Fruit fly (Drosophila melanogaster) whole organism, embryonic: ENCODE data around the gene Jhbp16.

ENCODE experiments used
- Adf1 ChIP-seq: fragments of 200-800 bp; sonication (Bioruptor generic); IDR thresholded peaks from 2 replicates; pipeline ENCODE4 v1.3.6; 2022; ENCODE audit warnings: missing biosample characterization, missing genetic modification characterization
- CG12104 ChIP-seq: fragments of 200-800 bp; sonication (Bioruptor generic); optimal IDR thresholded peaks from 3 replicates; lab custom pipeline; 2016; ENCODE audit warnings: missing biosample characterization, missing genetic modification characterization
- CG14014 ChIP-seq: fragments of 200-800 bp; sonication (Bioruptor generic); IDR thresholded peaks from 2 replicates; pipeline ENCODE4 v1.3.6; 2022; ENCODE audit warnings: missing biosample characterization, missing genetic modification characterization
- CG14710 ChIP-seq: fragments of 200-800 bp; sonication (Bioruptor generic); optimal IDR thresholded peaks from 3 replicates; lab custom pipeline; 2019; ENCODE audit warnings: missing biosample characterization, mild to moderate bottlenecking, missing genetic modification characterization, moderate library complexity
- CG16863 ChIP-seq: fragments of 200-800 bp; sonication (Bioruptor generic); optimal IDR thresholded peaks from 3 replicates; lab custom pipeline; 2016; ENCODE audit warnings: missing biosample characterization, missing genetic modification characterization
- CG17385 ChIP-seq: fragments of 200-800 bp; sonication (Bioruptor generic); optimal IDR thresholded peaks from 3 replicates; lab custom pipeline; 2018; ENCODE audit warnings: missing biosample characterization, mild to moderate bottlenecking, missing genetic modification characterization
- CG1792 ChIP-seq: fragments of 200-800 bp; sonication (Bioruptor generic); optimal IDR thresholded peaks from 2 replicates; lab custom pipeline; 2016; ENCODE audit warnings: missing biosample characterization, missing genetic modification characterization
- CG1832 ChIP-seq: fragments of 200-800 bp; sonication (Bioruptor generic); optimal IDR thresholded peaks from 2 replicates; lab custom pipeline; 2017; ENCODE audit warnings: missing biosample characterization, mild to moderate bottlenecking, missing genetic modification characterization, inconsistent platforms
- CG2199 ChIP-seq: fragments of 200-800 bp; sonication (Bioruptor generic); IDR thresholded peaks from 3 replicates; pipeline ENCODE4 v1.3.6; 2022; ENCODE audit warnings: missing biosample characterization, missing genetic modification characterization
- CG2202 ChIP-seq: fragments of 200-800 bp; sonication (Bioruptor generic); optimal IDR thresholded peaks from 2 replicates; lab custom pipeline; 2018; ENCODE audit warnings: missing biosample characterization, mild to moderate bottlenecking, missing genetic modification characterization
- CG2712 ChIP-seq: fragments of 200-800 bp; optimal IDR thresholded peaks from 3 replicates; lab custom pipeline; 2019; ENCODE audit warnings: missing biosample characterization, mild to moderate bottlenecking, missing genetic modification characterization, moderate library complexity
- CG32767 ChIP-seq: fragments of 200-800 bp; sonication (Bioruptor generic); IDR thresholded peaks from 2 replicates; pipeline ENCODE4 v1.3.6; 2022; ENCODE audit warnings: missing biosample characterization, missing genetic modification characterization
- CG3281 ChIP-seq: fragments of 200-800 bp; sonication (Bioruptor generic); optimal IDR thresholded peaks from 3 replicates; lab custom pipeline; 2017; ENCODE audit warnings: missing biosample characterization, mild to moderate bottlenecking, missing genetic modification characterization
- CG34224 ChIP-seq: fragments of 200-800 bp; sonication (Bioruptor generic); IDR thresholded peaks from 3 replicates; pipeline ENCODE4 v1.3.6; 2022; ENCODE audit warnings: missing biosample characterization, missing genetic modification characterization; ENCODE audit not compliant: partially characterized antibody
- CG3847 ChIP-seq: fragments of 200-800 bp; sonication (Bioruptor generic); IDR thresholded peaks from 2 replicates; pipeline ENCODE4 v1.3.6; 2022; ENCODE audit warnings: missing biosample characterization, missing genetic modification characterization
- CG4360 ChIP-seq: fragments of 200-800 bp; sonication (Bioruptor generic); IDR thresholded peaks from 2 replicates; pipeline ENCODE4 v1.3.6; 2022; ENCODE audit warnings: missing biosample characterization, missing genetic modification characterization
- CG4617 ChIP-seq: fragments of 200-800 bp; sonication (Bioruptor generic); optimal IDR thresholded peaks from 3 replicates; lab custom pipeline; 2016; ENCODE audit warnings: missing biosample characterization, missing genetic modification characterization, borderline replicate concordance
- CG5245 ChIP-seq: fragments of 200-800 bp; sonication (Bioruptor generic); optimal IDR thresholded peaks from 3 replicates; lab custom pipeline; 2016; ENCODE audit warnings: missing biosample characterization, missing genetic modification characterization
- CG8281 ChIP-seq: fragments of 200-800 bp; sonication (Bioruptor generic); optimal IDR thresholded peaks from 2 replicates; lab custom pipeline; 2018; ENCODE audit warnings: missing biosample characterization, mild to moderate bottlenecking, missing genetic modification characterization, moderate library complexity
- CG8765 ChIP-seq: fragments of 200-800 bp; sonication (Bioruptor generic); IDR thresholded peaks from 2 replicates; pipeline ENCODE4 v1.3.6; 2022; ENCODE audit warnings: missing biosample characterization, missing genetic modification characterization
- CG9876 ChIP-seq: fragments of 200-800 bp; sonication (Bioruptor generic); optimal IDR thresholded peaks from 2 replicates; lab custom pipeline; 2016; ENCODE audit warnings: missing biosample characterization, missing genetic modification characterization
- CTCF ChIP-seq: fragments of 200-800 bp; sonication (Bioruptor generic); optimal IDR thresholded peaks from 2 replicates; lab custom pipeline; 2017; ENCODE audit warnings: missing biosample characterization, mild to moderate bottlenecking, missing genetic modification characterization, moderate library complexity
- CrebB ChIP-seq: fragments of 200-800 bp; sonication (Bioruptor generic); optimal IDR thresholded peaks from 3 replicates; lab custom pipeline; 2018; ENCODE audit warnings: missing biosample characterization, mild to moderate bottlenecking, missing genetic modification characterization
- Hand ChIP-seq: fragments of 200-800 bp; sonication (Bioruptor generic); optimal IDR thresholded peaks from 2 replicates; lab custom pipeline; 2017; ENCODE audit warnings: mild to moderate bottlenecking, missing biosample characterization, missing genetic modification reagents, missing genetic modification characterization
- NC2α ChIP-seq: fragments of 200-800 bp; sonication (Bioruptor generic); optimal IDR thresholded peaks from 2 replicates; lab custom pipeline; 2016; ENCODE audit warnings: missing biosample characterization, missing genetic modification characterization
- NK7.1 ChIP-seq: fragments of 200-800 bp; sonication (Bioruptor generic); optimal IDR thresholded peaks from 3 replicates; lab custom pipeline; 2016; ENCODE audit warnings: missing biosample characterization, missing genetic modification characterization
- Rfx ChIP-seq: fragments of 200-800 bp; sonication (Bioruptor generic); IDR thresholded peaks from 2 replicates; pipeline ENCODE4 v1.3.6; 2022; ENCODE audit warnings: missing biosample characterization, missing genetic modification characterization
- Sin3A ChIP-seq: fragments of >200 bp; optimal IDR thresholded peaks from 2 replicates; lab custom pipeline; 2018
- Trl ChIP-seq, 3 experiments: fragments of >200 bp in 2 of 3; fragments of 200-800 bp in 1 of 3; sonication (Bioruptor generic) in 1 of 3; optimal IDR thresholded peaks; 2 replicates in 1 of 3; 3 replicates in 2 of 3; lab custom pipeline; 2016 to 2017; ENCODE audit warnings: missing biosample characterization in 1 of 3, missing genetic modification characterization in 1 of 3
- amos ChIP-seq: fragments of 200-800 bp; sonication (Bioruptor generic); IDR thresholded peaks from 2 replicates; pipeline ENCODE4 v1.3.6; 2022; ENCODE audit warnings: missing biosample characterization, missing genetic modification characterization; ENCODE audit not compliant: partially characterized antibody
- aop ChIP-seq: fragments of 200-800 bp; sonication (Bioruptor generic); IDR thresholded peaks from 2 replicates; pipeline ENCODE4 v1.3.6; 2022; ENCODE audit warnings: missing biosample characterization, missing genetic modification characterization
- ase ChIP-seq: fragments of 200-800 bp; sonication (Bioruptor generic); IDR thresholded peaks from 3 replicates; pipeline ENCODE4 v1.3.6; 2022; ENCODE audit warnings: missing biosample characterization, missing genetic modification characterization
- bigmax ChIP-seq: fragments of 200-800 bp; sonication (Bioruptor generic); optimal IDR thresholded peaks from 2 replicates; lab custom pipeline; 2018; ENCODE audit warnings: missing biosample characterization, mild to moderate bottlenecking, missing genetic modification characterization
- br ChIP-seq: fragments of >200 bp; optimal IDR thresholded peaks from 2 replicates; lab custom pipeline; 2017
- chif ChIP-seq, 2 experiments: fragments of 200-800 bp; sonication (Bioruptor generic); optimal IDR thresholded peaks; 3 replicates each; lab custom pipeline; 2016; ENCODE audit warnings: missing biosample characterization in 2 of 2, missing genetic modification characterization in 2 of 2
- emc ChIP-seq: fragments of 200-800 bp; sonication (Bioruptor generic); optimal IDR thresholded peaks from 2 replicates; lab custom pipeline; 2016; ENCODE audit warnings: missing biosample characterization, missing genetic modification characterization
- ftz-f1 ChIP-seq: fragments of 200-800 bp; sonication (Bioruptor generic); optimal IDR thresholded peaks from 2 replicates; lab custom pipeline; 2016; ENCODE audit warnings: missing biosample characterization, missing genetic modification characterization
- ham ChIP-seq: fragments of 200-800 bp; sonication (Bioruptor generic); IDR thresholded peaks from 2 replicates; pipeline ENCODE4 v1.3.6; 2022; ENCODE audit warnings: missing biosample characterization, missing genetic modification characterization
- jumu ChIP-seq: fragments of 200-800 bp; sonication (Bioruptor generic); optimal IDR thresholded peaks from 3 replicates; lab custom pipeline; 2016; ENCODE audit warnings: missing biosample characterization, missing genetic modification characterization
- maf-S ChIP-seq: fragments of 200-800 bp; sonication (Bioruptor generic); optimal IDR thresholded peaks from 2 replicates; lab custom pipeline; 2016; ENCODE audit warnings: missing biosample characterization, missing genetic modification characterization
- otp ChIP-seq: fragments of 200-800 bp; sonication (Bioruptor generic); IDR thresholded peaks from 3 replicates; pipeline ENCODE4, ENCODE4 v1.3.6; 2022; ENCODE audit warnings: missing biosample characterization, missing genetic modification characterization
- repo ChIP-seq: fragments of 200-800 bp; sonication (Bioruptor generic); optimal IDR thresholded peaks from 2 replicates; lab custom pipeline; 2016; ENCODE audit warnings: missing biosample characterization, missing genetic modification characterization
- ro ChIP-seq: fragments of 200-800 bp; sonication (Bioruptor generic); IDR thresholded peaks from 2 replicates; pipeline ENCODE4 v1.3.6; 2022; ENCODE audit warnings: missing biosample characterization, missing genetic modification characterization
- run ChIP-seq: fragments of 200-800 bp; sonication (Bioruptor generic); optimal IDR thresholded peaks from 3 replicates; lab custom pipeline; 2018; ENCODE audit warnings: missing biosample characterization, mild to moderate bottlenecking, missing genetic modification characterization
- seq ChIP-seq: fragments of 200-800 bp; sonication (Bioruptor generic); IDR thresholded peaks from 2 replicates; pipeline ENCODE4 v1.3.6; 2022; ENCODE audit warnings: missing biosample characterization, missing genetic modification characterization
- shn ChIP-seq: fragments of 200-800 bp; sonication (Bioruptor generic); optimal IDR thresholded peaks from 3 replicates; lab custom pipeline; 2016; ENCODE audit warnings: missing biosample characterization, missing genetic modification characterization
- sim ChIP-seq: fragments of 200-800 bp; sonication (Bioruptor generic); IDR thresholded peaks from 2 replicates; pipeline ENCODE4 v1.3.6; 2022; ENCODE audit warnings: missing biosample characterization, missing genetic modification characterization
- sob ChIP-seq: fragments of 200-800 bp; sonication (Bioruptor generic); IDR thresholded peaks from 2 replicates; pipeline ENCODE4 v1.3.6; 2022; ENCODE audit warnings: missing biosample characterization, missing genetic modification characterization
- sr ChIP-seq: fragments of 200-800 bp; sonication (Bioruptor generic); IDR thresholded peaks from 3 replicates; pipeline ENCODE4 v1.3.6; 2022; ENCODE audit warnings: missing biosample characterization, missing genetic modification characterization
- tx ChIP-seq: fragments of 200-800 bp; sonication (Bioruptor generic); optimal IDR thresholded peaks from 2 replicates; lab custom pipeline; 2016; ENCODE audit warnings: missing biosample characterization, missing genetic modification characterization
- usp ChIP-seq: fragments of >200 bp; optimal IDR thresholded peaks from 2 replicates; lab custom pipeline; 2017; ENCODE audit warnings: missing biosample characterization, missing genetic modification characterization
- wek ChIP-seq: fragments of 200-800 bp; sonication (Bioruptor generic); optimal IDR thresholded peaks from 3 replicates; lab custom pipeline; 2018; ENCODE audit warnings: missing biosample characterization, mild to moderate bottlenecking, missing genetic modification characterization, moderate library complexity
- zf30C ChIP-seq: fragments of 200-800 bp; sonication (Bioruptor generic); optimal IDR thresholded peaks from 3 replicates; lab custom pipeline; 2018; ENCODE audit warnings: missing biosample characterization, mild to moderate bottlenecking, missing genetic modification characterization

Jhbp16 gene

dm6 chr3R:21614858-21615427 is 49.2 kb upstream of the Jhbp16 start (continued):
- TF ChIP-seq Adf1 (GFP tag; lab: Robert Waterston, UW) (no peak), CG17385 (peak; percentile 50), sim (GFP tag; lab: Robert Waterston, UW) (no peak), CG12104 (GFP tag; lab: Kevin White, UChicago) (peak; percentile 37), emc (GFP tag; lab: Kevin White, UChicago) (no peak), Sin3A (no peak), CG4360 (GFP tag; lab: Robert Waterston, UW) (no peak), CG9876 (GFP tag; lab: Kevin White, UChicago) (no peak), CrebB (tag; lab: Kevin White, UChicago) (peak; percentile 16), Hand (GFP tag; lab: Kevin White, UChicago) (peak; percentile 53), zf30C (GFP tag; lab: Kevin White, UChicago) (no peak), ham (GFP tag; lab: Robert Waterston, UW) (no peak), seq (no peak), chif (GFP tag; optimal IDR thresholded peaks at IDR 0.05; lab: Kevin White, UChicago) (peak; percentile 37 to 50), repo (GFP tag; lab: Kevin White, UChicago) (peak; percentile 24), bigmax (GFP tag; lab: Kevin White, UChicago) (no peak), maf-S (GFP tag; lab: Kevin White, UChicago) (no peak), CG34224 (GFP tag; lab: Robert Waterston, UW) (no peak), CG1792 (no peak), CG2202 (tag; lab: Kevin White, UChicago) (peak; percentile 42), ftz-f1 (GFP tag; lab: Kevin White, UChicago) (peak; percentile 72), run (tag; lab: Kevin White, UChicago) (peak; percentile 31), CG14710 (tag; lab: Kevin White, UChicago) (peak; percentile 21), CG3847 (GFP tag; lab: Robert Waterston, UW) (no peak), CTCF (GFP tag; lab: Kevin White, UChicago) (no peak), CG8765 (no peak), usp (GFP tag; lab: Kevin White, UChicago) (no peak), sob (GFP tag; lab: Robert Waterston, UW) (no peak), CG2199 (GFP tag; lab: Robert Waterston, UW) (no peak), ase (GFP tag; lab: Robert Waterston, UW) (no peak), CG5245 (GFP tag; lab: Kevin White, UChicago) (no peak), wek (GFP tag; lab: Kevin White, UChicago) (no peak), Trl (optimal IDR thresholded peaks at IDR 0.05; lab: Kevin White, UChicago) (no peak), Trl (GFP tag; optimal IDR thresholded peaks at IDR 0.05; lab: Kevin White, UChicago) (peak; percentile 52), CG3281 (peak; percentile 62), Rfx (GFP tag; lab: Robert Waterston, UW) (no peak), CG32767 (GFP tag; lab: Robert Waterston, UW) (no peak), shn (GFP tag; lab: Kevin White, UChicago) (peak; percentile 53), ro (GFP tag; lab: Robert Waterston, UW) (no peak), br (lab: Kevin White, UChicago) (no peak), NC2α (GFP tag; lab: Kevin White, UChicago) (peak; percentile 21), sr (GFP tag; lab: Robert Waterston, UW) (no peak), tx (peak; percentile 24), CG4617 (GFP tag; lab: Kevin White, UChicago) (no peak), aop (GFP tag; lab: Robert Waterston, UW) (no peak), NK7.1 (GFP tag; lab: Kevin White, UChicago) (peak; percentile 24), jumu (peak; percentile 52), CG8281 (no peak), otp (no peak), CG1832 (no peak), CG14014 (no peak), CG16863 (GFP tag; lab: Kevin White, UChicago) (peak; percentile 55), amos (no peak), CG2712 (tag; lab: Kevin White, UChicago) (peak; percentile 44)
